Worm (Caenorhabditis elegans): ENCODE data around the gene C27D6.1.

- TF ChIP-seq nhr-77 (tag; optimal IDR thresholded peaks at IDR 0.05) (no peak), skn-1 (tag; optimal IDR thresholded peaks at IDR 0.05) (no peak), fkh-10 (GFP tag; optimal IDR thresholded peaks at IDR 0.05) (no peak), dsc-1 (tag; optimal IDR thresholded peaks at IDR 0.05) (no peak), lin-15B (tag; optimal IDR thresholded peaks at IDR 0.05) (no peak)
Measured at ce11 chrII:5184661-5185545, 12.4 kb downstream of the C27D6.1 start.

Data from whole organism, L1 larva.